Fruit fly (Drosophila melanogaster) whole organism, embryonic: Measurements from ENCODE around the gene ClpX.

Source experiments
- CG2875 ChIP-seq: fragments of 200-800 bp; sonication (Bioruptor generic); optimal IDR thresholded peaks from 2 replicates; lab custom pipeline; 2017; ENCODE audit warnings: missing biosample characterization, mild to moderate bottlenecking, missing genetic modification characterization, missing genetic modification reagents
- Dek ChIP-seq: fragments of 200-800 bp; sonication (Bioruptor generic); optimal IDR thresholded peaks from 3 replicates; lab custom pipeline; 2019; ENCODE audit warnings: missing biosample characterization, mild to moderate bottlenecking, missing genetic modification characterization, moderate library complexity
- kay ChIP-seq: fragments of 200-800 bp; sonication (Bioruptor generic); optimal IDR thresholded peaks from 2 replicates; lab custom pipeline; 2016; ENCODE audit warnings: missing biosample characterization, missing genetic modification characterization

- TF ChIP-seq kay (GFP tag; lab: Kevin White, UChicago) (no peak), CG2875 (GFP tag; lab: Kevin White, UChicago) (no peak), Dek (no peak)
Observed at dm6 chr3R:19938941-19939587, 35.6 kb upstream of the ClpX start.
